Worm (Caenorhabditis elegans): Measurements from ENCODE around the gene del-2.
"Not testable (repeated sequence)": the region's sequence is repeated elsewhere in the genome, so short reads cannot be mapped to it uniquely, and the experiment has no call there.

- not testable (repeated sequence) for TF ChIP-seq him-1, W03F9.2, dao-5 (tag; optimal IDR thresholded peaks at IDR 0.05)
These were observed 45.9 kb downstream of the del-2 start, which contains the start of the genes F27C8.3 and F27C8.2 for ce11 chrIV:9595779-9596406.
